Worm (Caenorhabditis elegans): ENCODE results near the gene msp-56.

msp-56 gene

ce11 chrIV:9797304-9798003, 43.9 kb upstream of the msp-56 start, which contains the start of gene T13F2.2 (continued):
- TF ChIP-seq fkh-10 (GFP tag; optimal IDR thresholded peaks at IDR 0.05): no peak
- no peak for TF ChIP-seq lin-1 (GFP tag; IDR thresholded peaks at IDR 0.05)
- no peak for TF ChIP-seq rbr-2 (tag; optimal IDR thresholded peaks at IDR 0.05)
- peak; percentile 73 for TF ChIP-seq mes-2 (tag; optimal IDR thresholded peaks at IDR 0.05; ENCODE audit: poor library complexity, severe bottlenecking)
- TF ChIP-seq F44E2.7 (GFP tag; IDR thresholded peaks at IDR 0.05): no peak
- TF ChIP-seq madf-9 (GFP tag; conservative IDR thresholded peaks at IDR 0.05): no peak
- no peak for TF ChIP-seq nhr-111 (GFP tag; optimal IDR thresholded peaks at IDR 0.05)
- TF ChIP-seq unc-130 (GFP tag; optimal IDR thresholded peaks at IDR 0.05): peak; percentile 46
- no peak for TF ChIP-seq aly-2 (tag; optimal IDR thresholded peaks at IDR 0.05)
- TF ChIP-seq madf-5 (GFP tag; IDR thresholded peaks at IDR 0.05): no peak
- TF ChIP-seq ceh-32 (tag; optimal IDR thresholded peaks at IDR 0.05; ENCODE audit: poor library complexity): no peak
- no peak for TF ChIP-seq ceh-20 (GFP tag; IDR thresholded peaks at IDR 0.05)
- TF ChIP-seq nhr-11 (tag; optimal IDR thresholded peaks at IDR 0.05): no peak
- TF ChIP-seq mxl-2 (GFP tag; conservative IDR thresholded peaks at IDR 0.05): no peak
- peak; percentile 59 for TF ChIP-seq hlh-11 (tag; optimal IDR thresholded peaks at IDR 0.05)
- TF ChIP-seq ceh-82 (tag; optimal IDR thresholded peaks at IDR 0.05): no peak
- TF ChIP-seq T26A8.4 (GFP tag; IDR thresholded peaks at IDR 0.05): no peak
- peak in 1 of 2 experiments; percentile 15 for TF ChIP-seq lsy-2 (tag; optimal IDR thresholded peaks at IDR 0.05)
- no peak for TF ChIP-seq ctbp-1 (GFP tag; IDR thresholded peaks at IDR 0.05)
- TF ChIP-seq skn-1 (tag; optimal IDR thresholded peaks at IDR 0.05): no peak
- TF ChIP-seq snpc-4 (tag; optimal IDR thresholded peaks at IDR 0.05): no peak
- TF ChIP-seq dmd-6 (GFP tag; IDR thresholded peaks at IDR 0.05): peak; percentile 70; the same call in 1 of the 2 replicates
- TF ChIP-seq mdl-1 (tag; optimal IDR thresholded peaks at IDR 0.05): no peak
- TF ChIP-seq php-3 (GFP tag; IDR thresholded peaks at IDR 0.05): peak; percentile 95
- TF ChIP-seq fos-1 (tag; optimal IDR thresholded peaks at IDR 0.05): no peak
- peak in 1 of 2 experiments; percentile 5 for TF ChIP-seq hif-1 (tag; optimal IDR thresholded peaks at IDR 0.05)
- peak; percentile 86 for TF ChIP-seq pqm-1 (tag; optimal IDR thresholded peaks at IDR 0.05)
- TF ChIP-seq ama-1 (optimal IDR thresholded peaks at IDR 0.05): no peak
- no peak for TF ChIP-seq ceh-62 (tag; optimal IDR thresholded peaks at IDR 0.05)
- TF ChIP-seq ztf-7 (tag; optimal IDR thresholded peaks at IDR 0.05): no peak

ce11 chrIV:9798307-9798706, 43.0 kb upstream of the msp-56 start:
- TF ChIP-seq cey-2 (tag; optimal IDR thresholded peaks at IDR 0.05; ENCODE audit: borderline replicate concordance, insufficient read depth): no peak
- TF ChIP-seq zip-11 (GFP tag; IDR thresholded peaks at IDR 0.05): no peak
- TF ChIP-seq hlh-30 (tag; optimal IDR thresholded peaks at IDR 0.05; ENCODE audit: insufficient read depth): peak; percentile 27
- TF ChIP-seq madf-9 (GFP tag; conservative IDR thresholded peaks at IDR 0.05): no peak
- no peak for TF ChIP-seq nhr-25 (tag; optimal IDR thresholded peaks at IDR 0.05; ENCODE audit: borderline replicate concordance, insufficient read depth)
- TF ChIP-seq fos-1 (tag; optimal IDR thresholded peaks at IDR 0.05): no peak
- TF ChIP-seq dmd-9 (GFP tag; IDR thresholded peaks at IDR 0.05): no peak
- no peak for TF ChIP-seq php-3 (GFP tag; IDR thresholded peaks at IDR 0.05)
- TF ChIP-seq zag-1 (tag; optimal IDR thresholded peaks at IDR 0.05): no peak
- no peak for TF ChIP-seq nhr-10 (tag; optimal IDR thresholded peaks at IDR 0.05)
- no peak for TF ChIP-seq nhr-111 (GFP tag; optimal IDR thresholded peaks at IDR 0.05)
- TF ChIP-seq spr-3 (GFP tag; optimal IDR thresholded peaks at IDR 0.05): no peak
- peak; percentile 4 for TF ChIP-seq mes-2 (tag; optimal IDR thresholded peaks at IDR 0.05; ENCODE audit: poor library complexity, severe bottlenecking)
- no peak for TF ChIP-seq daf-16 (GFP tag; optimal IDR thresholded peaks at IDR 0.05)
- TF ChIP-seq daf-16 (tag; optimal IDR thresholded peaks at IDR 0.05): peak; percentile 32
- TF ChIP-seq lin-1 (GFP tag; IDR thresholded peaks at IDR 0.05): no peak
- TF ChIP-seq pha-4 (GFP tag; IDR thresholded peaks at IDR 0.05): no peak
- TF ChIP-seq pha-4 (tag; optimal IDR thresholded peaks at IDR 0.05): no peak
- TF ChIP-seq hmg-1.1 (GFP tag; IDR thresholded peaks at IDR 0.05): no peak
- no peak for TF ChIP-seq gei-8 (GFP tag; optimal IDR thresholded peaks at IDR 0.05)
- peak; percentile 61; the same call in 1 of the 2 replicates for TF ChIP-seq ctbp-1 (GFP tag; IDR thresholded peaks at IDR 0.05)
- TF ChIP-seq mdt-29 (GFP tag; IDR thresholded peaks at IDR 0.05): no peak
- no peak for TF ChIP-seq duxl-1 (tag; optimal IDR thresholded peaks at IDR 0.05; ENCODE audit: poor library complexity)
- TF ChIP-seq T26A8.4 (GFP tag; IDR thresholded peaks at IDR 0.05): no peak
- TF ChIP-seq Y75B8A.6 (GFP tag; IDR thresholded peaks at IDR 0.05): no peak
- TF ChIP-seq dmd-6 (GFP tag; IDR thresholded peaks at IDR 0.05): 0 out of 2 replicates have a peak, but pooled peaks have one; percentile 37
- TF ChIP-seq Y48G9A.11 (GFP tag; IDR thresholded peaks at IDR 0.05): no peak
- no peak for TF ChIP-seq ceh-82 (tag; optimal IDR thresholded peaks at IDR 0.05)

Measured in whole organism, L4 larva.